Fruit fly (Drosophila melanogaster): Measurements from ENCODE around the gene knrl.

The knrl gene

dm6 chr3L:20562649-20563048 lies 57.8 kb downstream of the knrl start (continued):
- TF ChIP-seq spab (GFP tag; optimal IDR thresholded peaks at IDR 0.05) (no peak), svp (GFP tag) (no peak), Eip75B (GFP tag; optimal IDR thresholded peaks at IDR 0.05) (no peak), Ets96B (tag; optimal IDR thresholded peaks at IDR 0.05) (peak; percentile 35), CG10669 (GFP tag; optimal IDR thresholded peaks at IDR 0.05) (no peak), CG16779 (tag; optimal IDR thresholded peaks at IDR 0.05) (no peak), esn (GFP tag; optimal IDR thresholded peaks at IDR 0.05) (peak; percentile 7), Sox102F (GFP tag; optimal IDR thresholded peaks at IDR 0.05) (no peak)

dm6 chr3L:20557065-20557464 lies 63.4 kb downstream of the knrl start:
- TF ChIP-seq dsx (GFP tag; optimal IDR thresholded peaks at IDR 0.05; ENCODE audit: poor library complexity, severe bottlenecking) (no peak), fkh (GFP tag; optimal IDR thresholded peaks at IDR 0.05) (no peak), Sox102F (GFP tag; optimal IDR thresholded peaks at IDR 0.05) (peak; percentile 27), topi (GFP tag; optimal IDR thresholded peaks at IDR 0.05) (peak; percentile 1), CG34406 (GFP tag; optimal IDR thresholded peaks at IDR 0.05) (peak; percentile 2), CG31627 (GFP tag; optimal IDR thresholded peaks at IDR 0.05) (peak; percentile 11), CG10631 (GFP tag; optimal IDR thresholded peaks at IDR 0.05) (no peak), svp (GFP tag) (peak; percentile 66), CG32006 (GFP tag; optimal IDR thresholded peaks at IDR 0.05) (peak; percentile 35), Eip75B (GFP tag; optimal IDR thresholded peaks at IDR 0.05) (no peak), Met (GFP tag; optimal IDR thresholded peaks at IDR 0.05) (peak; percentile 45), Ets96B (tag; optimal IDR thresholded peaks at IDR 0.05) (no peak), eg (GFP tag; IDR thresholded peaks at IDR 0.05) (peak; percentile 18; the same call in 1 of the 3 replicates), OdsH (GFP tag; optimal IDR thresholded peaks at IDR 0.05) (peak; percentile 41), Hr39 (GFP tag; optimal IDR thresholded peaks at IDR 0.05) (peak; percentile 7), CG3919 (GFP tag; optimal IDR thresholded peaks at IDR 0.05) (peak; percentile 18), esn (GFP tag; optimal IDR thresholded peaks at IDR 0.05) (peak; percentile 4), CG6808 (GFP tag; optimal IDR thresholded peaks at IDR 0.05) (no peak), fd59A (GFP tag; optimal IDR thresholded peaks at IDR 0.05) (no peak), Eip78C (GFP tag) (peak; percentile 64), pdm3 (GFP tag; optimal IDR thresholded peaks at IDR 0.05) (peak; percentile 32), Smox (GFP tag; optimal IDR thresholded peaks at IDR 0.05) (peak; percentile 7), Hr4 (GFP tag; optimal IDR thresholded peaks at IDR 0.05) (peak; percentile 9)

- peak; percentile 90 for TF ChIP-seq lz (GFP tag; optimal IDR thresholded peaks at IDR 0.05)
- no peak for TF ChIP-seq CG16779 (tag; optimal IDR thresholded peaks at IDR 0.05)
- TF ChIP-seq pdm3 (GFP tag; optimal IDR thresholded peaks at IDR 0.05): peak; percentile 80
- no peak for TF ChIP-seq CG8119 (GFP tag; IDR thresholded peaks at IDR 0.05)
- peak; percentile 70 for TF ChIP-seq CG1621 (tag; optimal IDR thresholded peaks at IDR 0.05)
- TF ChIP-seq CG9139 (GFP tag; optimal IDR thresholded peaks at IDR 0.05): peak; percentile 12
- peak; percentile 94 for TF ChIP-seq Eip78C (GFP tag)
- peak; percentile 30; the same call in 1 of the 2 replicates for TF ChIP-seq CG15336 (GFP tag; IDR thresholded peaks at IDR 0.05)
- no peak for TF ChIP-seq Gug (GFP tag; IDR thresholded peaks at IDR 0.05)
- TF ChIP-seq CG11762 (GFP tag; optimal IDR thresholded peaks at IDR 0.05; ENCODE audit: insufficient read depth): peak; percentile 56
- peak; percentile 9 for TF ChIP-seq Lpt (GFP tag; optimal IDR thresholded peaks at IDR 0.05)
- TF ChIP-seq CG6792 (GFP tag; optimal IDR thresholded peaks at IDR 0.05): peak; percentile 82
- TF ChIP-seq CG3919 (GFP tag; optimal IDR thresholded peaks at IDR 0.05): peak; percentile 83
- TF ChIP-seq fkh (GFP tag; optimal IDR thresholded peaks at IDR 0.05): no peak
- TF ChIP-seq cyc (GFP tag; optimal IDR thresholded peaks at IDR 0.05): peak; percentile 87
- TF ChIP-seq acj6 (GFP tag; optimal IDR thresholded peaks at IDR 0.05): peak; percentile 79
- peak; percentile 57 for TF ChIP-seq CG6808 (GFP tag; optimal IDR thresholded peaks at IDR 0.05)
- no peak for TF ChIP-seq CG4318 (GFP tag; optimal IDR thresholded peaks at IDR 0.05)
- TF ChIP-seq CG31627 (GFP tag; optimal IDR thresholded peaks at IDR 0.05): peak; percentile 91
- peak; percentile 64 for TF ChIP-seq net (GFP tag; optimal IDR thresholded peaks at IDR 0.05)
- TF ChIP-seq Eip75B (GFP tag; optimal IDR thresholded peaks at IDR 0.05): peak; percentile 76
- peak; percentile 66; the same call in 2 of the 3 replicates for TF ChIP-seq CG6163 (GFP tag; IDR thresholded peaks at IDR 0.05)
- peak; percentile 59 for TF ChIP-seq CG10631 (GFP tag; optimal IDR thresholded peaks at IDR 0.05)
- peak; percentile 85 for TF ChIP-seq Sox14 (GFP tag; optimal IDR thresholded peaks at IDR 0.05)
- TF ChIP-seq Met (GFP tag; optimal IDR thresholded peaks at IDR 0.05): peak; percentile 88
- peak; percentile 91 for TF ChIP-seq Hr39 (GFP tag; optimal IDR thresholded peaks at IDR 0.05)
- TF ChIP-seq dac (GFP tag; optimal IDR thresholded peaks at IDR 0.05): no peak
- TF ChIP-seq CG10669 (GFP tag; optimal IDR thresholded peaks at IDR 0.05): peak; percentile 77
- no peak for TF ChIP-seq CG11294 (GFP tag; IDR thresholded peaks at IDR 0.05)
- no peak for TF ChIP-seq Hr38 (GFP tag; optimal IDR thresholded peaks at IDR 0.05)
- TF ChIP-seq Ets21C (GFP tag; optimal IDR thresholded peaks at IDR 0.05): peak; percentile 82
- TF ChIP-seq CG6276 (GFP tag; optimal IDR thresholded peaks at IDR 0.05): no peak
- TF ChIP-seq vri (GFP tag; optimal IDR thresholded peaks at IDR 0.05): peak; percentile 69
Measured at dm6 chr3L:20556371-20556770, 64.1 kb downstream of the knrl start.
